Fruit fly (Drosophila melanogaster) whole organism, embryonic: Measurements from ENCODE around the gene Cpr73D.

Experiments
- BtbVII ChIP-seq: fragments of 200-800 bp; sonication (Bioruptor generic); optimal IDR thresholded peaks from 3 replicates; lab custom pipeline; 2017; ENCODE audit warnings: missing biosample characterization, mild to moderate bottlenecking, missing genetic modification characterization
- CG10543 ChIP-seq: fragments of 200-800 bp; sonication (Bioruptor generic); optimal IDR thresholded peaks from 3 replicates; lab custom pipeline; 2017; ENCODE audit warnings: missing biosample characterization, mild to moderate bottlenecking, missing genetic modification characterization, moderate library complexity
- CG11723 ChIP-seq: fragments of 200-800 bp; sonication (Bioruptor generic); optimal IDR thresholded peaks from 2 replicates; lab custom pipeline; 2017; ENCODE audit warnings: missing biosample characterization, mild to moderate bottlenecking, missing genetic modification characterization
- CG12769 ChIP-seq: fragments of 200-800 bp; sonication (Bioruptor generic); optimal IDR thresholded peaks from 2 replicates; lab custom pipeline; 2019; ENCODE audit warnings: missing biosample characterization, mild to moderate bottlenecking, missing genetic modification characterization, moderate library complexity
- CG13123 ChIP-seq: fragments of 200-800 bp; sonication (Bioruptor generic); optimal IDR thresholded peaks from 2 replicates; lab custom pipeline; 2016; ENCODE audit warnings: missing biosample characterization, missing genetic modification characterization
- CG13287 ChIP-seq: fragments of 200-800 bp; sonication (Bioruptor generic); IDR thresholded peaks from 2 replicates; pipeline ENCODE4 v1.3.6; 2022; ENCODE audit warnings: missing biosample characterization, missing genetic modification characterization; ENCODE audit not compliant: partially characterized antibody
- CG15011 ChIP-seq: fragments of 200-800 bp; sonication (Bioruptor generic); optimal IDR thresholded peaks from 3 replicates; lab custom pipeline; 2018; ENCODE audit warnings: missing biosample characterization, mild to moderate bottlenecking, missing genetic modification characterization
- CG17328 ChIP-seq: fragments of 200-800 bp; sonication (Bioruptor generic); IDR thresholded peaks from 2 replicates; pipeline ENCODE4 v1.3.6; 2022; ENCODE audit warnings: missing biosample characterization, missing genetic modification characterization
- CG17802 ChIP-seq: fragments of 200-800 bp; sonication (Bioruptor generic); optimal IDR thresholded peaks from 2 replicates; lab custom pipeline; 2018; ENCODE audit warnings: missing biosample characterization, mild to moderate bottlenecking, missing genetic modification characterization, moderate library complexity
- CG2199 ChIP-seq: fragments of 200-800 bp; sonication (Bioruptor generic); IDR thresholded peaks from 3 replicates; pipeline ENCODE4 v1.3.6; 2022; ENCODE audit warnings: missing biosample characterization, missing genetic modification characterization
- CG31224 ChIP-seq: fragments of 200-800 bp; sonication (Bioruptor generic); IDR thresholded peaks from 2 replicates; pipeline ENCODE4 v1.3.6; 2022; ENCODE audit warnings: missing biosample characterization, missing genetic modification characterization
- CG31441 ChIP-seq: fragments of 200-800 bp; sonication (Bioruptor generic); IDR thresholded peaks from 2 replicates; pipeline ENCODE4 v1.3.6; 2022; ENCODE audit warnings: missing biosample characterization, missing genetic modification characterization
- CG3847 ChIP-seq: fragments of 200-800 bp; sonication (Bioruptor generic); IDR thresholded peaks from 2 replicates; pipeline ENCODE4 v1.3.6; 2022; ENCODE audit warnings: missing biosample characterization, missing genetic modification characterization
- CG4404 ChIP-seq: fragments of 200-800 bp; sonication (Bioruptor generic); IDR thresholded peaks from 2 replicates; pipeline ENCODE4 v1.3.6; 2022; ENCODE audit warnings: missing biosample characterization, missing genetic modification characterization
- CG4424 ChIP-seq: fragments of 200-800 bp; sonication (Bioruptor generic); optimal IDR thresholded peaks from 3 replicates; lab custom pipeline; 2016; ENCODE audit warnings: missing biosample characterization, missing genetic modification characterization
- CG4730 ChIP-seq: fragments of 200-800 bp; sonication (Bioruptor generic); IDR thresholded peaks from 2 replicates; pipeline ENCODE4 v1.3.6; 2022; ENCODE audit warnings: missing biosample characterization, missing genetic modification characterization
- CG4820 ChIP-seq: fragments of 200-800 bp; sonication (Bioruptor generic); optimal IDR thresholded peaks from 3 replicates; lab custom pipeline; 2016; ENCODE audit warnings: missing biosample characterization, missing genetic modification characterization
- CG6854 ChIP-seq: fragments of 200-800 bp; sonication (Bioruptor generic); optimal IDR thresholded peaks from 3 replicates; lab custom pipeline; 2017; ENCODE audit warnings: missing biosample characterization, mild to moderate bottlenecking, missing genetic modification characterization
- CG8089 ChIP-seq: fragments of 200-800 bp; sonication (Bioruptor generic); optimal IDR thresholded peaks from 3 replicates; lab custom pipeline; 2016; ENCODE audit warnings: missing biosample characterization, missing genetic modification characterization
- CG8290 ChIP-seq, 3 experiments: fragments of 200-800 bp; sonication (Bioruptor generic); optimal IDR thresholded peaks; 2 replicates each; lab custom pipeline; 2016 to 2019; ENCODE audit warnings: missing biosample characterization in 3 of 3, missing genetic modification characterization in 3 of 3, mild to moderate bottlenecking in 2 of 3, moderate library complexity in 1 of 3
- CG8924 ChIP-seq: fragments of 200-800 bp; optimal IDR thresholded peaks from 3 replicates; lab custom pipeline; 2019; ENCODE audit warnings: missing biosample characterization, mild to moderate bottlenecking, missing genetic modification characterization, moderate library complexity
- CG8944 ChIP-seq: fragments of 200-800 bp; sonication (Bioruptor generic); optimal IDR thresholded peaks from 3 replicates; lab custom pipeline; 2016; ENCODE audit warnings: missing biosample characterization, missing genetic modification characterization
- CG9437 ChIP-seq: fragments of 200-800 bp; sonication (Bioruptor generic); optimal IDR thresholded peaks from 2 replicates; lab custom pipeline; 2018; ENCODE audit warnings: missing biosample characterization, mild to moderate bottlenecking, missing genetic modification characterization
- Deaf1 ChIP-seq: fragments of 200-800 bp; optimal IDR thresholded peaks from 3 replicates; lab custom pipeline; 2019; ENCODE audit warnings: missing biosample characterization, mild to moderate bottlenecking, missing genetic modification characterization, moderate library complexity
- Dip2 ChIP-seq: fragments of 200-800 bp; sonication (Bioruptor generic); IDR thresholded peaks from 2 replicates; pipeline ENCODE4 v1.3.6; 2022; ENCODE audit warnings: missing biosample characterization, missing genetic modification characterization
- Doc2 ChIP-seq: fragments of 200-800 bp; sonication (Bioruptor generic); IDR thresholded peaks from 2 replicates; pipeline ENCODE4 v1.3.6; 2022; ENCODE audit warnings: missing biosample characterization, missing genetic modification characterization
- Hr3 ChIP-seq: fragments of 200-800 bp; sonication (Bioruptor generic); optimal IDR thresholded peaks from 3 replicates; lab custom pipeline; 2016; ENCODE audit warnings: missing biosample characterization, missing genetic modification characterization
- MTF-1 ChIP-seq: fragments of 200-800 bp; sonication (Bioruptor generic); optimal IDR thresholded peaks from 2 replicates; lab custom pipeline; 2018; ENCODE audit warnings: missing biosample characterization, mild to moderate bottlenecking, missing genetic modification characterization, borderline replicate concordance
- Med ChIP-seq: fragments of 200-800 bp; sonication (Bioruptor generic); peaks from one replicate; lab custom pipeline; 2016; ENCODE audit warnings: missing biosample characterization, missing genetic modification characterization, mild to moderate bottlenecking, inconsistent platforms, moderate library complexity
- Mes4 ChIP-seq: fragments of 200-800 bp; sonication (Bioruptor generic); optimal IDR thresholded peaks from 2 replicates; lab custom pipeline; 2016; ENCODE audit warnings: missing biosample characterization, missing genetic modification characterization
- Pdp1 ChIP-seq, 2 experiments: fragments of 200-800 bp; sonication (Bioruptor generic); optimal IDR thresholded peaks; 3 replicates each; lab custom pipeline; 2016; ENCODE audit warnings: missing biosample characterization in 2 of 2, missing genetic modification characterization in 2 of 2, mild to moderate bottlenecking in 1 of 2, moderate library complexity in 1 of 2
- Vsx1 ChIP-seq: fragments of 200-800 bp; sonication (Bioruptor generic); optimal IDR thresholded peaks from 2 replicates; lab custom pipeline; 2017; ENCODE audit warnings: missing biosample characterization, mild to moderate bottlenecking, missing genetic modification characterization, missing genetic modification reagents
- bsh ChIP-seq, 2 experiments: fragments of 200-800 bp; sonication (Bioruptor generic); optimal IDR thresholded peaks; 2 replicates each; lab custom pipeline; 2017 to 2018; ENCODE audit warnings: mild to moderate bottlenecking in 2 of 2, missing biosample characterization in 2 of 2, missing genetic modification characterization in 2 of 2, moderate library complexity in 1 of 2
- btn ChIP-seq: fragments of 200-800 bp; sonication (Bioruptor generic); optimal IDR thresholded peaks from 2 replicates; lab custom pipeline; 2016; ENCODE audit warnings: missing biosample characterization, missing genetic modification characterization
- cg ChIP-seq: fragments of 200-800 bp; sonication (Bioruptor generic); optimal IDR thresholded peaks from 3 replicates; lab custom pipeline; 2019; ENCODE audit warnings: missing biosample characterization, mild to moderate bottlenecking, missing genetic modification characterization, moderate library complexity
- chinmo ChIP-seq: fragments of 200-800 bp; sonication (Bioruptor generic); IDR thresholded peaks from 4 replicates; pipeline ENCODE4 v1.3.6; 2022; ENCODE audit warnings: missing biosample characterization, missing genetic modification characterization; ENCODE audit not compliant: partially characterized antibody
- crc ChIP-seq: fragments of 200-800 bp; sonication (Bioruptor generic); optimal IDR thresholded peaks from 2 replicates; lab custom pipeline; 2016; ENCODE audit warnings: missing biosample characterization, missing genetic modification characterization
- croc ChIP-seq: fragments of 200-800 bp; sonication (Bioruptor generic); conservative IDR thresholded peaks from 3 replicates; pipeline ENCODE4 v1.3.6; 2022; ENCODE audit warnings: missing biosample characterization, missing genetic modification characterization
- exex ChIP-seq: fragments of 200-800 bp; sonication (Bioruptor generic); optimal IDR thresholded peaks from 4 replicates; lab custom pipeline; 2018; ENCODE audit warnings: missing biosample characterization, mild to moderate bottlenecking, missing genetic modification characterization, moderate library complexity
- gro ChIP-seq: fragments of 200-800 bp; sonication (Bioruptor generic); optimal IDR thresholded peaks from 2 replicates; lab custom pipeline; 2016; ENCODE audit warnings: missing biosample characterization, missing genetic modification characterization
- lab ChIP-seq: fragments of 200-800 bp; sonication (Bioruptor generic); optimal IDR thresholded peaks from 3 replicates; lab custom pipeline; 2017; ENCODE audit warnings: missing biosample characterization, missing genetic modification characterization, mild to moderate bottlenecking, moderate library complexity, missing genetic modification reagents
- maf-S ChIP-seq: fragments of 200-800 bp; sonication (Bioruptor generic); optimal IDR thresholded peaks from 2 replicates; lab custom pipeline; 2016; ENCODE audit warnings: missing biosample characterization, missing genetic modification characterization
- mam ChIP-seq: fragments of 200-800 bp; sonication (Bioruptor generic); optimal IDR thresholded peaks from 3 replicates; lab custom pipeline; 2016; ENCODE audit warnings: missing biosample characterization, missing genetic modification characterization
- pb ChIP-seq: fragments of 200-800 bp; sonication (Bioruptor generic); optimal IDR thresholded peaks from 3 replicates; lab custom pipeline; 2016; ENCODE audit warnings: missing biosample characterization, missing genetic modification characterization
- phol ChIP-seq: fragments of 200-800 bp; sonication (Bioruptor generic); optimal IDR thresholded peaks from 3 replicates; lab custom pipeline; 2018; ENCODE audit warnings: missing biosample characterization, mild to moderate bottlenecking, missing genetic modification characterization, moderate library complexity
- sd ChIP-seq: fragments of 200-800 bp; sonication (Bioruptor generic); optimal IDR thresholded peaks from 3 replicates; lab custom pipeline; 2018; ENCODE audit warnings: missing biosample characterization, mild to moderate bottlenecking, missing genetic modification characterization, moderate library complexity
- sr ChIP-seq: fragments of 200-800 bp; sonication (Bioruptor generic); IDR thresholded peaks from 3 replicates; pipeline ENCODE4 v1.3.6; 2022; ENCODE audit warnings: missing biosample characterization, missing genetic modification characterization
- tin ChIP-seq: fragments of 200-800 bp; sonication (Bioruptor generic); optimal IDR thresholded peaks from 3 replicates; lab custom pipeline; 2016; ENCODE audit warnings: missing biosample characterization, missing genetic modification characterization
- ttk ChIP-seq: fragments of 200-800 bp; sonication (Bioruptor generic); IDR thresholded peaks from 2 replicates; pipeline ENCODE4 v2.1.2; 2022; ENCODE audit warnings: missing biosample characterization, missing genetic modification characterization
- usp ChIP-seq: fragments of >200 bp; optimal IDR thresholded peaks from 2 replicates; lab custom pipeline; 2017; ENCODE audit warnings: missing biosample characterization, missing genetic modification characterization

The Cpr73D gene

dm6 chr3L:16914113-16914512 lies 43.4 kb downstream of the Cpr73D start:
- TF ChIP-seq Med (GFP tag; lab: Kevin White, UChicago) (peak; percentile 3), CG8290 (GFP tag; optimal IDR thresholded peaks at IDR 0.05; lab: Kevin White, UChicago) (no peak), CG8290 (tag; optimal IDR thresholded peaks at IDR 0.05; lab: Kevin White, UChicago) (peak in 1 of 2 experiments; percentile 39), cg (no peak), sd (tag; lab: Kevin White, UChicago) (no peak), bsh (GFP tag; optimal IDR thresholded peaks at IDR 0.05; lab: Kevin White, UChicago) (no peak), CG31441 (GFP tag; lab: Robert Waterston, UW) (no peak), CG8089 (no peak), lab (GFP tag; lab: Kevin White, UChicago) (no peak), Deaf1 (tag; lab: Kevin White, UChicago) (peak; percentile 51), CG17802 (no peak), Vsx1 (no peak), CG12769 (peak; percentile 42), mam (GFP tag; lab: Kevin White, UChicago) (no peak), ttk (GFP tag; lab: Robert Waterston, UW) (no peak), CG17328 (GFP tag; lab: Robert Waterston, UW) (no peak), CG6854 (GFP tag; lab: Kevin White, UChicago) (no peak), Pdp1 (GFP tag; optimal IDR thresholded peaks at IDR 0.05; lab: Kevin White, UChicago) (peak in 1 of 2 experiments; percentile 33)

dm6 chr3L:16910466-16910865 lies 47.0 kb downstream of the Cpr73D start:
- TF ChIP-seq Dip2, result no peak
- TF ChIP-seq CG8944, result no peak
- TF ChIP-seq usp (GFP tag; lab: Kevin White, UChicago), result no peak
- TF ChIP-seq Doc2, result no peak
- TF ChIP-seq tin (GFP tag; lab: Kevin White, UChicago), result no peak
- no peak for TF ChIP-seq Hr3 (GFP tag; lab: Kevin White, UChicago)
- TF ChIP-seq maf-S (GFP tag; lab: Kevin White, UChicago), result no peak
- TF ChIP-seq CG9437 (GFP tag; lab: Kevin White, UChicago), result no peak
- TF ChIP-seq CG13287 (GFP tag; lab: Robert Waterston, UW), result no peak
- TF ChIP-seq CG8924 (tag; lab: Kevin White, UChicago), result no peak
- no peak for TF ChIP-seq chinmo (GFP tag; lab: Robert Waterston, UW)
- TF ChIP-seq CG4404 (GFP tag; lab: Robert Waterston, UW), result peak; percentile 9; the same call in 1 of the 2 replicates
- no peak for TF ChIP-seq BtbVII (GFP tag; lab: Kevin White, UChicago)
- peak; percentile 32 for TF ChIP-seq CG10543 (GFP tag; lab: Kevin White, UChicago)
- TF ChIP-seq gro, result no peak
- TF ChIP-seq CG13123 (GFP tag; lab: Kevin White, UChicago), result no peak
- TF ChIP-seq Mes4 (GFP tag; lab: Kevin White, UChicago), result no peak
- TF ChIP-seq MTF-1, result peak; percentile 99
- no peak for TF ChIP-seq CG3847
- no peak for TF ChIP-seq CG4424 (GFP tag; lab: Kevin White, UChicago)
- no peak for TF ChIP-seq btn (GFP tag; lab: Kevin White, UChicago)
- no peak for TF ChIP-seq phol
- no peak for TF ChIP-seq Med (GFP tag; lab: Kevin White, UChicago)
- TF ChIP-seq CG4820, result no peak
- no peak for TF ChIP-seq crc (GFP tag; lab: Kevin White, UChicago)
- no peak for TF ChIP-seq CG11723 (GFP tag; lab: Kevin White, UChicago)
- no peak for TF ChIP-seq pb (GFP tag; lab: Kevin White, UChicago)
- TF ChIP-seq CG2199 (GFP tag; lab: Robert Waterston, UW), result 0 out of 3 replicates have a peak, but pooled peaks have one; percentile 19
- TF ChIP-seq CG17802, result no peak
- TF ChIP-seq Deaf1 (tag; lab: Kevin White, UChicago), result peak; percentile 30
- TF ChIP-seq sr (GFP tag; lab: Robert Waterston, UW), result peak; percentile 60; the same call in 1 of the 3 replicates
- TF ChIP-seq croc, result no peak
- no peak for TF ChIP-seq CG4730 (GFP tag; lab: Robert Waterston, UW)
- no peak for TF ChIP-seq exex (tag; lab: Kevin White, UChicago)
- TF ChIP-seq CG31224 (GFP tag; lab: Robert Waterston, UW), result no peak
- TF ChIP-seq CG15011 (GFP tag; lab: Kevin White, UChicago), result no peak
